Worm (Caenorhabditis elegans) whole organism, L1 larva: Measurements from ENCODE around the gene rab-37.

Experiments used
- C04F5.9 ChIP-seq: sonication (generic microtip); optimal IDR thresholded peaks from 2 replicates; lab custom pipeline; 2016; ENCODE audit warnings: missing genetic modification characterization, missing compliant biosample characterization
- C16A3.4 ChIP-seq: fragments of 150-350 bp; optimal IDR thresholded peaks from 2 replicates; lab custom pipeline; 2014; ENCODE audit warnings: missing biosample characterization, missing genetic modification characterization
- C34B4.2 ChIP-seq: sonication (generic microtip); optimal IDR thresholded peaks from 2 replicates; lab custom pipeline; 2017; ENCODE audit warnings: mild to moderate bottlenecking, missing genetic modification characterization, missing compliant biosample characterization
- F16B12.6 ChIP-seq: fragments of 150-350 bp; optimal IDR thresholded peaks from 2 replicates; lab custom pipeline; 2014; ENCODE audit warnings: missing biosample characterization, missing genetic modification characterization
- aly-2 ChIP-seq: fragments of 150-350 bp; optimal IDR thresholded peaks from 2 replicates; lab custom pipeline; 2014; ENCODE audit warnings: missing biosample characterization, missing genetic modification characterization
- blmp-1 ChIP-seq: fragments of 150-350 bp; optimal IDR thresholded peaks from 2 replicates; lab custom pipeline; 2014; ENCODE audit warnings: missing biosample characterization, missing genetic modification characterization
- ceh-8 ChIP-seq: fragments of 200-800 bp; sonication (Bioruptor generic); optimal IDR thresholded peaks from 2 replicates; lab custom pipeline; 2018; ENCODE audit warnings: mild to moderate bottlenecking, missing genetic modification characterization, moderate library complexity, missing compliant biosample characterization
- ceh-82 ChIP-seq, 3 experiments: fragments of 150-350 bp in 1 of 3; sonication (generic microtip) in 2 of 3; optimal IDR thresholded peaks; 2 replicates each; lab custom pipeline; 2014 to 2017; ENCODE audit warnings: missing biosample characterization in 3 of 3, missing genetic modification characterization in 3 of 3
- ceh-90 ChIP-seq: sonication (generic microtip); optimal IDR thresholded peaks from 2 replicates; lab custom pipeline; 2016; ENCODE audit warnings: missing genetic modification characterization, missing compliant biosample characterization
- dpl-1 ChIP-seq, 3 experiments: fragments of 150-350 bp in 2 of 3; sonication (generic microtip) in 1 of 3; optimal IDR thresholded peaks; 2 replicates each; lab custom pipeline; 2014 to 2017; ENCODE audit warnings: missing biosample characterization in 3 of 3, missing genetic modification characterization in 3 of 3, missing genetic modification reagents in 3 of 3
- dsc-1 ChIP-seq: sonication (generic microtip); optimal IDR thresholded peaks from 2 replicates; lab custom pipeline; 2016; ENCODE audit warnings: mild to moderate bottlenecking, missing genetic modification characterization, missing compliant biosample characterization
- efl-1 ChIP-seq, 4 experiments: fragments of 150-350 bp; optimal IDR thresholded peaks in 3 of 4; peaks in 1 of 4; 1 replicate in 1 of 4; 2 replicates in 3 of 4; lab custom pipeline; 2014; ENCODE audit warnings: missing biosample characterization in 2 of 4, missing genetic modification characterization in 2 of 4, missing genetic modification reagents in 2 of 4
- efl-3 ChIP-seq: fragments of 200-800 bp; sonication (Bioruptor generic); optimal IDR thresholded peaks from 2 replicates; lab custom pipeline; 2018; ENCODE audit warnings: mild to moderate bottlenecking, missing genetic modification characterization, missing compliant biosample characterization
- egl-27 ChIP-seq, 2 experiments: fragments of 150-350 bp in 1 of 2; sonication (generic microtip); optimal IDR thresholded peaks; 3 replicates each; lab custom pipeline; 2017 to 2018; ENCODE audit warnings: missing biosample characterization in 2 of 2, missing genetic modification characterization in 2 of 2, missing genetic modification reagents in 2 of 2
- elt-3 ChIP-seq, 6 experiments: fragments of 150-350 bp in 1 of 6; sonication (generic microtip); optimal IDR thresholded peaks; 2 replicates each; lab custom pipeline; 2017 to 2018; ENCODE audit warnings: missing biosample characterization in 6 of 6, missing genetic modification characterization in 6 of 6, inconsistent platforms in 1 of 6
- ets-5 ChIP-seq: fragments of 200-800 bp; sonication (Bioruptor generic); IDR thresholded peaks from 2 replicates; pipeline ENCODE4 v1.3.6; 2022; ENCODE audit warnings: missing genetic modification characterization, missing compliant biosample characterization
- fkh-10 ChIP-seq: sonication (generic microtip); optimal IDR thresholded peaks from 2 replicates; lab custom pipeline; 2017; ENCODE audit warnings: missing biosample characterization, missing genetic modification reagents, missing genetic modification characterization
- fos-1 ChIP-seq: fragments of 150-350 bp; optimal IDR thresholded peaks from 2 replicates; lab custom pipeline; 2014; ENCODE audit warnings: missing biosample characterization, missing genetic modification characterization
- grh-1 ChIP-seq: fragments of 200-800 bp; sonication (Bioruptor generic); IDR thresholded peaks from 2 replicates; pipeline ENCODE4 v1.3.6; 2022; ENCODE audit warnings: missing genetic modification reagents, missing genetic modification characterization, missing compliant biosample characterization
- hlh-17 ChIP-seq: fragments of 200-800 bp; sonication (Bioruptor generic); optimal IDR thresholded peaks from 2 replicates; lab custom pipeline; 2018; ENCODE audit warnings: missing genetic modification characterization, mild to moderate bottlenecking, missing compliant biosample characterization, moderate library complexity, borderline replicate concordance
- hlh-4 ChIP-seq: sonication (generic microtip); optimal IDR thresholded peaks from 2 replicates; lab custom pipeline; 2016; ENCODE audit warnings: mild to moderate bottlenecking, missing genetic modification characterization, missing compliant biosample characterization
- irx-1 ChIP-seq: sonication (generic microtip); optimal IDR thresholded peaks from 2 replicates; lab custom pipeline; 2016; ENCODE audit warnings: missing genetic modification characterization, missing compliant biosample characterization
- jun-1 ChIP-seq: fragments of 150-350 bp; optimal IDR thresholded peaks from 2 replicates; lab custom pipeline; 2014; ENCODE audit warnings: missing biosample characterization, missing genetic modification reagents, missing genetic modification characterization
- lin-14 ChIP-seq: fragments of 200-800 bp; sonication (Bioruptor generic); optimal IDR thresholded peaks from 2 replicates; lab custom pipeline; 2018; ENCODE audit warnings: mild to moderate bottlenecking, missing genetic modification characterization, moderate library complexity, missing compliant biosample characterization
- lin-15B ChIP-seq: fragments of 150-350 bp; sonication (generic microtip); optimal IDR thresholded peaks from 3 replicates; lab custom pipeline; 2014; ENCODE audit warnings: missing biosample characterization, missing genetic modification characterization
- lir-3 ChIP-seq: sonication (generic microtip); optimal IDR thresholded peaks from 2 replicates; lab custom pipeline; 2016; ENCODE audit warnings: mild to moderate bottlenecking, missing genetic modification characterization, moderate library complexity, missing compliant biosample characterization; ENCODE audit not compliant: poor library complexity
- mab-9 ChIP-seq: fragments of 200-800 bp; sonication (Bioruptor generic); IDR thresholded peaks from 2 replicates; pipeline ENCODE4 v1.3.6; 2022; ENCODE audit warnings: missing genetic modification reagents, missing genetic modification characterization, missing compliant biosample characterization
- mef-2 ChIP-seq: fragments of 150-350 bp; optimal IDR thresholded peaks from 2 replicates; lab custom pipeline; 2014; ENCODE audit warnings: missing biosample characterization, missing genetic modification characterization
- nhr-11 ChIP-seq: fragments of 150-350 bp; optimal IDR thresholded peaks from 2 replicates; lab custom pipeline; 2014; ENCODE audit warnings: missing biosample characterization, missing genetic modification characterization
- nhr-19 ChIP-seq: fragments of 200-800 bp; sonication (Bioruptor generic); conservative IDR thresholded peaks from 2 replicates; pipeline ENCODE4 v1.3.6; 2022; ENCODE audit warnings: missing genetic modification characterization, missing compliant biosample characterization
- nhr-237 ChIP-seq: fragments of 150-350 bp; optimal IDR thresholded peaks from 2 replicates; lab custom pipeline; 2014; ENCODE audit warnings: missing biosample characterization, missing genetic modification characterization
- nhr-28 ChIP-seq: fragments of 150-350 bp; optimal IDR thresholded peaks from 2 replicates; lab custom pipeline; 2014; ENCODE audit warnings: missing biosample characterization, missing genetic modification characterization
- nhr-76 ChIP-seq: sonication (generic microtip); optimal IDR thresholded peaks from 2 replicates; lab custom pipeline; 2017; ENCODE audit warnings: missing biosample characterization, missing genetic modification characterization
- nhr-77 ChIP-seq: fragments of 150-350 bp; optimal IDR thresholded peaks from 2 replicates; lab custom pipeline; 2014; ENCODE audit warnings: missing biosample characterization, missing genetic modification characterization
- nhr-84 ChIP-seq: sonication (generic microtip); optimal IDR thresholded peaks from 2 replicates; lab custom pipeline; 2017; ENCODE audit warnings: missing biosample characterization, missing genetic modification characterization
- nhr-90 ChIP-seq: sonication (generic microtip); optimal IDR thresholded peaks from 2 replicates; lab custom pipeline; 2016; ENCODE audit warnings: mild to moderate bottlenecking, missing genetic modification characterization, missing compliant biosample characterization; ENCODE audit not compliant: poor library complexity
- pax-3 ChIP-seq: fragments of 200-800 bp; sonication (Bioruptor generic); optimal IDR thresholded peaks from 2 replicates; lab custom pipeline; 2018; ENCODE audit warnings: mild to moderate bottlenecking, missing genetic modification characterization, moderate library complexity, missing compliant biosample characterization
- skn-1 ChIP-seq: fragments of 150-350 bp; optimal IDR thresholded peaks from 2 replicates; lab custom pipeline; 2014; ENCODE audit warnings: missing biosample characterization, missing genetic modification characterization
- snpc-4 ChIP-seq: fragments of 150-350 bp; optimal IDR thresholded peaks from 2 replicates; lab custom pipeline; 2014; ENCODE audit warnings: missing biosample characterization, missing genetic modification characterization
- snu-23 ChIP-seq: sonication (generic microtip); optimal IDR thresholded peaks from 2 replicates; lab custom pipeline; 2016; ENCODE audit warnings: missing genetic modification characterization, missing compliant biosample characterization
- sptf-1 ChIP-seq: fragments of 150-350 bp; optimal IDR thresholded peaks from 2 replicates; lab custom pipeline; 2014; ENCODE audit warnings: missing biosample characterization, missing genetic modification characterization
- unc-30 ChIP-seq: sonication (generic microtip); optimal IDR thresholded peaks from 2 replicates; lab custom pipeline; 2017; ENCODE audit warnings: missing biosample characterization, missing genetic modification characterization
- unc-62 ChIP-seq: fragments of 150-350 bp; optimal IDR thresholded peaks from 2 replicates; lab custom pipeline; 2014; ENCODE audit warnings: missing biosample characterization, missing genetic modification reagents, missing genetic modification characterization
- unc-86 ChIP-seq: sonication (generic microtip); optimal IDR thresholded peaks from 2 replicates; lab custom pipeline; 2016; ENCODE audit warnings: missing genetic modification characterization, missing compliant biosample characterization
- unc-98 ChIP-seq: fragments of 200-800 bp; sonication (Bioruptor generic); IDR thresholded peaks from 2 replicates; pipeline ENCODE4 v1.3.6; 2022; ENCODE audit warnings: missing genetic modification characterization, missing compliant biosample characterization
- vab-15 ChIP-seq: sonication (generic microtip); optimal IDR thresholded peaks from 2 replicates; lab custom pipeline; 2017; ENCODE audit warnings: missing genotype, mild to moderate bottlenecking, missing genetic modification characterization, missing compliant biosample characterization
- xbp-1 ChIP-seq: sonication (generic microtip); optimal IDR thresholded peaks from 2 replicates; lab custom pipeline; 2016; ENCODE audit warnings: missing genetic modification characterization, missing compliant biosample characterization
- zag-1 ChIP-seq: fragments of 150-350 bp; optimal IDR thresholded peaks from 2 replicates; lab custom pipeline; 2014; ENCODE audit warnings: missing biosample characterization, missing genetic modification characterization
- zip-4 ChIP-seq: fragments of 200-800 bp; sonication (Bioruptor generic); optimal IDR thresholded peaks from 2 replicates; lab custom pipeline; 2018; ENCODE audit warnings: mild to moderate bottlenecking, missing genetic modification characterization, moderate library complexity, missing compliant biosample characterization
- ztf-11 ChIP-seq, 2 experiments: sonication (generic microtip); optimal IDR thresholded peaks; 2 replicates each; lab custom pipeline; 2016 to 2017; ENCODE audit warnings: missing genetic modification characterization in 2 of 2, missing biosample characterization in 1 of 2, missing compliant biosample characterization in 1 of 2

rab-37 gene

ce11 chrX:4209131-4209530 is 26.5 kb downstream of the rab-37 start (continued):
- TF ChIP-seq unc-98 (GFP tag; lab: Robert Waterston, UW) = peak; percentile 94
- TF ChIP-seq lin-15B = peak; percentile 46
- TF ChIP-seq sptf-1 (tag; lab: Kevin White, UChicago) = no peak
- TF ChIP-seq aly-2 (tag; lab: Kevin White, UChicago) = peak; percentile 95
- peak; percentile 98 for TF ChIP-seq mab-9
- peak; percentile 100 for TF ChIP-seq ceh-8 (GFP tag; lab: Kevin White, UChicago)
- TF ChIP-seq fos-1 (tag; lab: Kevin White, UChicago) = peak; percentile 97
- peak; percentile 78 to 99 for TF ChIP-seq ztf-11 (tag; optimal IDR thresholded peaks at IDR 0.05; lab: Kevin White, UChicago)
- no peak for TF ChIP-seq hlh-17 (GFP tag; lab: Kevin White, UChicago)
- peak; percentile 92; the same call in 1 of the 2 replicates for TF ChIP-seq ets-5
- TF ChIP-seq lin-14 (GFP tag; lab: Kevin White, UChicago) = peak; percentile 99
- peak; percentile 91 to 93 for TF ChIP-seq egl-27 (tag; optimal IDR thresholded peaks at IDR 0.05; lab: Kevin White, UChicago)
- TF ChIP-seq ceh-82 (tag; optimal IDR thresholded peaks at IDR 0.05; lab: Kevin White, UChicago) = peak; percentile 99 to 100 (median 100)
- TF ChIP-seq grh-1 (GFP tag; lab: Robert Waterston, UW) = peak; percentile 97
- peak; percentile 100 for TF ChIP-seq irx-1 (tag; lab: Kevin White, UChicago)
- TF ChIP-seq fkh-10 (GFP tag; lab: Kevin White, UChicago) = peak; percentile 100
- peak; percentile 56 to 71 (median 61) for TF ChIP-seq dpl-1 (GFP tag; optimal IDR thresholded peaks at IDR 0.05; lab: Kevin White, UChicago)
- peak; percentile 88 for TF ChIP-seq mef-2 (tag; lab: Kevin White, UChicago)
- TF ChIP-seq C34B4.2 = peak; percentile 33
- TF ChIP-seq zag-1 (tag; lab: Kevin White, UChicago) = peak; percentile 53
- no peak for TF ChIP-seq nhr-84
- peak; percentile 75 to 99 (median 90) for TF ChIP-seq elt-3 (tag; optimal IDR thresholded peaks at IDR 0.05; lab: Kevin White, UChicago)
- peak; percentile 15 for TF ChIP-seq nhr-28
- TF ChIP-seq efl-1 (optimal IDR thresholded peaks at IDR 0.05; lab: Kevin White, UChicago) = peak; percentile 86 to 90
- TF ChIP-seq efl-1 (GFP tag; optimal IDR thresholded peaks at IDR 0.05 in 1 of 2; lab: Kevin White, UChicago) = peak; percentile 46 to 97
- peak; percentile 92 for TF ChIP-seq snpc-4
- TF ChIP-seq xbp-1 (tag; lab: Kevin White, UChicago) = peak; percentile 98
- peak; percentile 34 for TF ChIP-seq unc-62 (GFP tag; lab: Kevin White, UChicago)
- TF ChIP-seq blmp-1 (tag; lab: Kevin White, UChicago) = peak; percentile 42
- TF ChIP-seq pax-3 (tag; lab: Kevin White, UChicago) = peak; percentile 94
- TF ChIP-seq snu-23 (GFP tag; lab: Kevin White, UChicago) = peak; percentile 100
- peak; percentile 59 for TF ChIP-seq F16B12.6 (tag; lab: Kevin White, UChicago)
- peak; percentile 99 for TF ChIP-seq nhr-90 (tag; lab: Kevin White, UChicago)
- TF ChIP-seq zip-4 = peak; percentile 96
- peak; percentile 99 for TF ChIP-seq nhr-77
- TF ChIP-seq, all 84 proteins: peak for 77

ce11 chrX:4208495-4208894 is 27.2 kb downstream of the rab-37 start:
- TF ChIP-seq nhr-237 (tag; lab: Kevin White, UChicago) (no peak), skn-1 (tag; lab: Kevin White, UChicago) (peak; percentile 27), lir-3 (peak; percentile 22), unc-86 (tag; lab: Kevin White, UChicago) (no peak), ceh-90 (tag; lab: Kevin White, UChicago) (no peak), aly-2 (tag; lab: Kevin White, UChicago) (no peak), C16A3.4 (tag; lab: Kevin White, UChicago) (peak; percentile 29), snpc-4 (no peak), nhr-76 (tag; lab: Kevin White, UChicago) (no peak), elt-3 (tag; optimal IDR thresholded peaks at IDR 0.05; lab: Kevin White, UChicago) (peak in 2 of 6 experiments; percentile 47 to 52), blmp-1 (tag; lab: Kevin White, UChicago) (no peak), pax-3 (tag; lab: Kevin White, UChicago) (peak; percentile 5), nhr-90 (tag; lab: Kevin White, UChicago) (peak; percentile 50), jun-1 (peak; percentile 74), unc-30 (tag; lab: Kevin White, UChicago) (no peak), nhr-19 (no peak; the same call in 1 of the 2 replicates), vab-15 (no peak), lin-14 (GFP tag; lab: Kevin White, UChicago) (no peak), C04F5.9 (no peak), xbp-1 (tag; lab: Kevin White, UChicago) (no peak), hlh-4 (tag; lab: Kevin White, UChicago) (no peak), efl-3 (no peak), mef-2 (tag; lab: Kevin White, UChicago) (no peak), ets-5 (no peak), dsc-1 (no peak), nhr-11 (tag; lab: Kevin White, UChicago) (no peak), ceh-82 (tag; optimal IDR thresholded peaks at IDR 0.05; lab: Kevin White, UChicago) (peak in 2 of 3 experiments; percentile 23 to 60)
